Fruit fly (Drosophila melanogaster): Measurements from ENCODE around the gene acs.
A peak's percentile ranks its signal among the peaks of the same experiment; 100 is the strongest.

Gene acs

dm6 chr3L:1940843-1941418, 30.5 kb upstream of the acs start, which contains the start of gene Mfap1 (continued):
- TF ChIP-seq Lhr (GFP tag; optimal IDR thresholded peaks at IDR 0.05) (no peak), Opbp (GFP tag; IDR thresholded peaks at IDR 0.05; ENCODE audit: partially characterized antibody) (peak; percentile 83), Asciz (GFP tag; optimal IDR thresholded peaks at IDR 0.05) (no peak), D (optimal IDR thresholded peaks at IDR 0.05) (no peak), D (GFP tag; optimal IDR thresholded peaks at IDR 0.05) (no peak), jing (GFP tag; optimal IDR thresholded peaks at IDR 0.05) (no peak), CG15514 (GFP tag; optimal IDR thresholded peaks at IDR 0.05) (peak; percentile 71), sob (GFP tag; IDR thresholded peaks at IDR 0.05) (no peak), CG3281 (GFP tag; optimal IDR thresholded peaks at IDR 0.05) (no peak), CG34376 (GFP tag; optimal IDR thresholded peaks at IDR 0.05) (no peak), Taf1 (GFP tag; IDR thresholded peaks at IDR 0.05) (no peak), emc (GFP tag; optimal IDR thresholded peaks at IDR 0.05) (no peak), ato (GFP tag; IDR thresholded peaks at IDR 0.05; ENCODE audit: partially characterized antibody) (0 out of 2 replicates have a peak, but pooled peaks have one; percentile 15), her (GFP tag; optimal IDR thresholded peaks at IDR 0.05) (no peak), pfk (GFP tag; optimal IDR thresholded peaks at IDR 0.05) (no peak), CG8388 (GFP tag; optimal IDR thresholded peaks at IDR 0.05) (no peak), CG31365 (tag; optimal IDR thresholded peaks at IDR 0.05) (no peak), CG7928 (GFP tag; optimal IDR thresholded peaks at IDR 0.05) (no peak), Blimp-1 (GFP tag; optimal IDR thresholded peaks at IDR 0.05) (no peak), Aef1 (GFP tag; IDR thresholded peaks at IDR 0.05) (no peak), MESR4 (GFP tag; optimal IDR thresholded peaks at IDR 0.05) (peak; percentile 67), gsb (GFP tag; IDR thresholded peaks at IDR 0.05) (no peak), CG16815 (GFP tag; optimal IDR thresholded peaks at IDR 0.05) (no peak), onecut (GFP tag; IDR thresholded peaks at IDR 0.05) (peak; percentile 99), HLHmδ (GFP tag; optimal IDR thresholded peaks at IDR 0.05) (no peak), Trl (optimal IDR thresholded peaks at IDR 0.05) (no peak), Trl (GFP tag; optimal IDR thresholded peaks at IDR 0.05) (no peak), CG11695 (GFP tag; IDR thresholded peaks at IDR 0.05) (no peak), CG6254 (GFP tag; optimal IDR thresholded peaks at IDR 0.05) (no peak), Hmr (GFP tag; optimal IDR thresholded peaks at IDR 0.05) (no peak), Max (GFP tag; optimal IDR thresholded peaks at IDR 0.05) (no peak), Abd-B (GFP tag; optimal IDR thresholded peaks at IDR 0.05) (no peak), CG1602 (GFP tag; optimal IDR thresholded peaks at IDR 0.05) (no peak), CG8944 (GFP tag; optimal IDR thresholded peaks at IDR 0.05) (no peak), Nf-YA (GFP tag; IDR thresholded peaks at IDR 0.05) (no peak), HLH3B (GFP tag; IDR thresholded peaks at IDR 0.05) (0 out of 2 replicates have a peak, but pooled peaks have one; percentile 20), croc (GFP tag; conservative IDR thresholded peaks at IDR 0.05) (no peak), disco-r (GFP tag; optimal IDR thresholded peaks at IDR 0.05) (no peak), fd64A (GFP tag; optimal IDR thresholded peaks at IDR 0.05) (no peak), CG14014 (GFP tag; IDR thresholded peaks at IDR 0.05) (no peak), usp (GFP tag; optimal IDR thresholded peaks at IDR 0.05) (no peak), stc (GFP tag; IDR thresholded peaks at IDR 0.05) (no peak), CG31441 (GFP tag; IDR thresholded peaks at IDR 0.05) (no peak), HmgZ (tag; optimal IDR thresholded peaks at IDR 0.05) (no peak), phol (tag; optimal IDR thresholded peaks at IDR 0.05) (peak; percentile 30), Ravus (GFP tag; IDR thresholded peaks at IDR 0.05) (no peak), Meics (GFP tag; optimal IDR thresholded peaks at IDR 0.05) (no peak), Fer3 (tag; optimal IDR thresholded peaks at IDR 0.05) (peak; percentile 25), Ets65A (GFP tag) (peak; percentile 41), CG18599 (GFP tag; optimal IDR thresholded peaks at IDR 0.05) (no peak), btn (GFP tag; optimal IDR thresholded peaks at IDR 0.05) (no peak)

Data from whole organism, embryonic.